Worm (Caenorhabditis elegans) whole organism, young adult: ENCODE data around the gene glb-6.

Source experiments
- B0019.2 ChIP-seq: fragments of 200-800 bp; sonication (Bioruptor generic); conservative IDR thresholded peaks from 2 replicates; pipeline ENCODE4 v1.3.6; 2022; ENCODE audit warnings: missing genetic modification reagents, missing genetic modification characterization, missing compliant biosample characterization
- C06A6.2 ChIP-seq: fragments of 200-800 bp; sonication (Bioruptor generic); conservative IDR thresholded peaks from 2 replicates; pipeline ENCODE4 v1.3.6; 2022; ENCODE audit warnings: missing genetic modification characterization, missing compliant biosample characterization
- C17E4.6 ChIP-seq: fragments of 200-800 bp; sonication (Bioruptor generic); IDR thresholded peaks from 2 replicates; pipeline ENCODE4 v1.3.6; 2022; ENCODE audit warnings: missing genetic modification reagents, missing genetic modification characterization, missing compliant biosample characterization
- D2030.7 ChIP-seq: fragments of 200-800 bp; sonication (Bioruptor generic); IDR thresholded peaks from 2 replicates; pipeline ENCODE4 v1.3.6; 2022; ENCODE audit warnings: missing genetic modification reagents, missing genetic modification characterization, missing compliant biosample characterization
- F10E7.11 ChIP-seq: sonication (generic microtip); optimal IDR thresholded peaks from 2 replicates; lab custom pipeline; 2017; ENCODE audit warnings: mild to moderate bottlenecking, missing genetic modification characterization, moderate library complexity, missing compliant biosample characterization
- F22D6.2 ChIP-seq: sonication (generic microtip); optimal IDR thresholded peaks from 2 replicates; lab custom pipeline; 2016; ENCODE audit warnings: mild to moderate bottlenecking, missing genetic modification characterization, missing compliant biosample characterization
- F33H1.4 ChIP-seq: fragments of 200-800 bp; sonication (Bioruptor generic); IDR thresholded peaks from 2 replicates; pipeline ENCODE4 v1.3.6; 2022; ENCODE audit warnings: missing genetic modification reagents, missing genetic modification characterization, missing compliant biosample characterization
- F39B2.1 ChIP-seq: fragments of 200-800 bp; sonication (Bioruptor generic); IDR thresholded peaks from 2 replicates; pipeline ENCODE4 v1.3.6; 2022; ENCODE audit warnings: missing genetic modification reagents, missing genetic modification characterization, missing compliant biosample characterization
- F49E8.2 ChIP-seq: sonication (generic microtip); optimal IDR thresholded peaks from 3 replicates; lab custom pipeline; 2017; ENCODE audit warnings: missing genetic modification characterization, mild to moderate bottlenecking, missing compliant biosample characterization, antibody characterized with exemption, moderate library complexity; ENCODE audit not compliant: insufficient read depth
- F55B11.4 ChIP-seq: sonication (generic microtip); optimal IDR thresholded peaks from 2 replicates; lab custom pipeline; 2016; ENCODE audit warnings: missing compliant biosample characterization, missing genetic modification characterization, borderline replicate concordance; ENCODE audit not compliant: insufficient read depth
- T26A5.8 ChIP-seq: sonication (generic microtip); optimal IDR thresholded peaks from 2 replicates; lab custom pipeline; 2016; ENCODE audit warnings: missing genetic modification characterization, missing compliant biosample characterization
- Y56A3A.18 ChIP-seq: fragments of 200-800 bp; sonication (Bioruptor generic); IDR thresholded peaks from 2 replicates; pipeline ENCODE4 v1.3.6; 2022; ENCODE audit warnings: missing genetic modification reagents, missing genetic modification characterization, missing compliant biosample characterization
- Y67H2A.10 ChIP-seq: fragments of 200-800 bp; sonication (Bioruptor generic); conservative IDR thresholded peaks from 2 replicates; pipeline ENCODE4 v1.3.6; 2022; ENCODE audit warnings: missing genetic modification reagents, missing genetic modification characterization, missing compliant biosample characterization
- Y95B8A.8 ChIP-seq: fragments of 200-800 bp; sonication (Bioruptor generic); IDR thresholded peaks from 2 replicates; pipeline ENCODE4 v1.3.6; 2022; ENCODE audit warnings: missing genetic modification reagents, missing genetic modification characterization, missing compliant biosample characterization
- aptf-2 ChIP-seq: fragments of 200-800 bp; sonication (Bioruptor generic); conservative IDR thresholded peaks from 2 replicates; pipeline ENCODE4 v1.3.6; 2022; ENCODE audit warnings: missing genetic modification reagents, missing genetic modification characterization, missing compliant biosample characterization
- athp-1 ChIP-seq: sonication (generic microtip); optimal IDR thresholded peaks from 2 replicates; lab custom pipeline; 2017; ENCODE audit warnings: mild to moderate bottlenecking, missing genetic modification characterization, missing compliant biosample characterization
- attf-3 ChIP-seq: fragments of 200-800 bp; sonication (Bioruptor generic); conservative IDR thresholded peaks from 2 replicates; pipeline ENCODE4 v1.3.6; 2022; ENCODE audit warnings: missing genetic modification reagents, missing genetic modification characterization, missing compliant biosample characterization
- bed-1 ChIP-seq: fragments of 200-800 bp; sonication (Bioruptor generic); IDR thresholded peaks from 2 replicates; pipeline ENCODE4 v1.3.6; 2022; ENCODE audit warnings: missing genetic modification reagents, missing genetic modification characterization, missing compliant biosample characterization
- ceh-79 ChIP-seq: sonication (generic microtip); optimal IDR thresholded peaks from 2 replicates; lab custom pipeline; 2017; ENCODE audit warnings: mild to moderate bottlenecking, missing genetic modification characterization, missing compliant biosample characterization
- die-1 ChIP-seq: sonication (generic microtip); optimal IDR thresholded peaks from 2 replicates; lab custom pipeline; 2016; ENCODE audit warnings: missing genotype, mild to moderate bottlenecking, missing genetic modification characterization, missing compliant biosample characterization
- dpff-1 ChIP-seq: sonication (generic microtip); optimal IDR thresholded peaks from 2 replicates; lab custom pipeline; 2017; ENCODE audit warnings: mild to moderate bottlenecking, missing genetic modification characterization, missing compliant biosample characterization
- dpl-1 ChIP-seq: fragments of 150-350 bp; optimal IDR thresholded peaks from 2 replicates; lab custom pipeline; 2014; ENCODE audit warnings: missing biosample characterization, missing genetic modification reagents, missing genetic modification characterization
- egl-44 ChIP-seq: fragments of 200-800 bp; sonication (Bioruptor generic); IDR thresholded peaks from 2 replicates; pipeline ENCODE4 v1.3.6; 2022; ENCODE audit warnings: missing genetic modification reagents, missing genetic modification characterization, missing compliant biosample characterization
- ekl-4 ChIP-seq: fragments of 200-800 bp; sonication (Bioruptor generic); IDR thresholded peaks from 2 replicates; pipeline ENCODE4 v1.3.6; 2022; ENCODE audit warnings: missing genetic modification reagents, missing genetic modification characterization, missing compliant biosample characterization
- hlh-26 ChIP-seq: fragments of 200-800 bp; sonication (Bioruptor generic); conservative IDR thresholded peaks from 2 replicates; pipeline ENCODE4 v1.3.6; 2022; ENCODE audit warnings: missing genetic modification reagents, missing genetic modification characterization, missing compliant biosample characterization
- hmg-1.2 ChIP-seq: fragments of 200-800 bp; sonication (Bioruptor generic); IDR thresholded peaks from 2 replicates; pipeline ENCODE4 v1.3.6; 2022; ENCODE audit warnings: missing genetic modification reagents, missing genetic modification characterization, missing compliant biosample characterization
- hrde-1 ChIP-seq: sonication (generic microtip); optimal IDR thresholded peaks from 2 replicates; lab custom pipeline; 2016; ENCODE audit warnings: missing genetic modification characterization, mild to moderate bottlenecking, missing compliant biosample characterization, moderate library complexity, missing genotype, missing genetic modification reagents, borderline replicate concordance
- lag-1 ChIP-seq: fragments of 200-800 bp; sonication (Bioruptor generic); IDR thresholded peaks from 2 replicates; pipeline ENCODE4 v1.3.6; 2022; ENCODE audit warnings: missing genetic modification reagents, missing genetic modification characterization, missing compliant biosample characterization
- lsl-1 ChIP-seq: fragments of 200-800 bp; sonication (Bioruptor generic); optimal IDR thresholded peaks from 2 replicates; lab custom pipeline; 2018; ENCODE audit warnings: mild to moderate bottlenecking, missing genetic modification characterization, moderate library complexity, missing compliant biosample characterization
- madf-3 ChIP-seq: fragments of 200-800 bp; sonication (Bioruptor generic); IDR thresholded peaks from 2 replicates; pipeline ENCODE4 v1.3.6; 2022; ENCODE audit warnings: missing genetic modification reagents, missing genetic modification characterization, missing compliant biosample characterization
- mel-28 ChIP-seq: sonication (generic microtip); optimal IDR thresholded peaks from 2 replicates; lab custom pipeline; 2016; ENCODE audit warnings: borderline replicate concordance, mild to moderate bottlenecking, missing genetic modification characterization, missing compliant biosample characterization
- mes-4 ChIP-seq: sonication (generic microtip); optimal IDR thresholded peaks from 2 replicates; lab custom pipeline; 2016; ENCODE audit warnings: missing genotype, missing genetic modification characterization, missing compliant biosample characterization
- mxl-1 ChIP-seq: sonication (generic microtip); optimal IDR thresholded peaks from 2 replicates; lab custom pipeline; 2016; ENCODE audit warnings: missing genetic modification characterization, missing compliant biosample characterization
- nhr-120 ChIP-seq: fragments of 200-800 bp; sonication (Bioruptor generic); IDR thresholded peaks from 2 replicates; pipeline ENCODE4 v1.3.6; 2022; ENCODE audit warnings: missing genetic modification characterization, missing compliant biosample characterization
- nhr-27 ChIP-seq: fragments of 200-800 bp; sonication (Bioruptor generic); optimal IDR thresholded peaks from 2 replicates; lab custom pipeline; 2018; ENCODE audit warnings: mild to moderate bottlenecking, missing genetic modification characterization, moderate library complexity, missing compliant biosample characterization
- nhr-80 ChIP-seq: sonication (generic microtip); optimal IDR thresholded peaks from 2 replicates; lab custom pipeline; 2016; ENCODE audit warnings: missing genetic modification characterization, missing compliant biosample characterization
- pbrm-1 ChIP-seq: fragments of 200-800 bp; sonication (Bioruptor generic); IDR thresholded peaks from 2 replicates; pipeline ENCODE4 v1.3.6; 2022; ENCODE audit warnings: missing genetic modification reagents, missing genetic modification characterization, missing compliant biosample characterization
- pha-4 ChIP-seq: fragments of 150-350 bp; sonication (generic microtip); optimal IDR thresholded peaks from 2 replicates; lab custom pipeline; 2014; ENCODE audit warnings: missing biosample characterization, missing genetic modification reagents, missing genetic modification characterization
- rcor-1 ChIP-seq: fragments of 200-800 bp; sonication (Bioruptor generic); IDR thresholded peaks from 2 replicates; pipeline ENCODE4 v1.3.6; 2022; ENCODE audit warnings: missing genetic modification reagents, missing genetic modification characterization, missing compliant biosample characterization
- sdz-38 ChIP-seq: sonication (generic microtip); optimal IDR thresholded peaks from 2 replicates; lab custom pipeline; 2016; ENCODE audit warnings: missing genotype, missing genetic modification characterization, missing compliant biosample characterization
- snpc-4 ChIP-seq, 5 experiments: fragments of 150-350 bp in 1 of 5; sonication (generic microtip) in 4 of 5; optimal IDR thresholded peaks; 2 replicates each; lab custom pipeline; 2014 to 2018; ENCODE audit warnings: missing genetic modification characterization in 5 of 5, missing biosample characterization in 3 of 5, antibody characterized with exemption in 2 of 5, mild to moderate bottlenecking in 2 of 5, missing compliant biosample characterization in 2 of 5, missing genotype in 2 of 5, moderate library complexity in 2 of 5, missing genetic modification reagents in 1 of 5
- sptf-2 ChIP-seq: fragments of 200-800 bp; sonication (Bioruptor generic); optimal IDR thresholded peaks from 2 replicates; lab custom pipeline; 2018; ENCODE audit warnings: mild to moderate bottlenecking, missing genetic modification characterization, missing compliant biosample characterization
- unc-130 ChIP-seq: sonication (generic microtip); optimal IDR thresholded peaks from 2 replicates; lab custom pipeline; 2016; ENCODE audit warnings: missing genetic modification reagents, missing genetic modification characterization, missing compliant biosample characterization
- zim-3 ChIP-seq: sonication (generic microtip); optimal IDR thresholded peaks from 2 replicates; lab custom pipeline; 2017; ENCODE audit warnings: mild to moderate bottlenecking, missing genetic modification characterization, moderate library complexity, missing compliant biosample characterization
- ztf-22 ChIP-seq: fragments of 200-800 bp; sonication (Bioruptor generic); optimal IDR thresholded peaks from 2 replicates; lab custom pipeline; 2018; ENCODE audit warnings: mild to moderate bottlenecking, missing genetic modification characterization, moderate library complexity, missing compliant biosample characterization
- ztf-25 ChIP-seq: fragments of 200-800 bp; sonication (Bioruptor generic); IDR thresholded peaks from 2 replicates; pipeline ENCODE4 v1.3.6; 2022; ENCODE audit warnings: missing genetic modification reagents, missing genetic modification characterization, missing compliant biosample characterization
- ztf-26 ChIP-seq: sonication (generic microtip); optimal IDR thresholded peaks from 2 replicates; lab custom pipeline; 2017; ENCODE audit warnings: missing genetic modification characterization, missing compliant biosample characterization
- ztf-3 ChIP-seq: fragments of 200-800 bp; sonication (Bioruptor generic); optimal IDR thresholded peaks from 2 replicates; lab custom pipeline; 2018; ENCODE audit warnings: mild to moderate bottlenecking, missing genetic modification characterization, missing compliant biosample characterization

glb-6 gene

ce11 chrV:5591887-5592286 lies 21.6 kb upstream of the glb-6 start:
- TF ChIP-seq Y67H2A.10 (GFP tag; lab: Robert Waterston, UW) (0 out of 2 replicates have a peak, but pooled peaks have one; percentile 9), sptf-2 (GFP tag; lab: Kevin White, UChicago) (no peak), lsl-1 (peak; percentile 53), ceh-79 (tag; lab: Kevin White, UChicago) (peak; percentile 16), mes-4 (tag; lab: Kevin White, UChicago) (peak; percentile 41), snpc-4 (GFP tag; optimal IDR thresholded peaks at IDR 0.05; lab: Kevin White, UChicago) (no peak), snpc-4 (tag; optimal IDR thresholded peaks at IDR 0.05; lab: Kevin White, UChicago) (peak in 2 of 4 experiments; percentile 13 to 34), ztf-3 (GFP tag; lab: Kevin White, UChicago) (no peak), unc-130 (GFP tag; lab: Kevin White, UChicago) (peak; percentile 13), C06A6.2 (GFP tag; lab: Robert Waterston, UW) (no peak), Y95B8A.8 (GFP tag; lab: Robert Waterston, UW) (peak; percentile 85), lag-1 (no peak), nhr-120 (GFP tag; lab: Robert Waterston, UW) (0 out of 2 replicates have a peak, but pooled peaks have one; percentile 54), F39B2.1 (peak; percentile 80), egl-44 (GFP tag; lab: Robert Waterston, UW) (no peak), T26A5.8 (tag; lab: Kevin White, UChicago) (peak; percentile 42), hlh-26 (no peak), dpff-1 (tag; lab: Kevin White, UChicago) (peak; percentile 28), mxl-1 (peak; percentile 75), pha-4 (tag; lab: Kevin White, UChicago) (no peak), die-1 (tag; lab: Kevin White, UChicago) (peak; percentile 70), ztf-22 (GFP tag; lab: Kevin White, UChicago) (no peak), nhr-27 (tag; lab: Kevin White, UChicago) (no peak), zim-3 (tag; lab: Kevin White, UChicago) (no peak), ztf-26 (tag; lab: Kevin White, UChicago) (no peak), F10E7.11 (tag; lab: Kevin White, UChicago) (peak; percentile 89), attf-3 (GFP tag; lab: Robert Waterston, UW) (no peak; the same call in 1 of the 2 replicates), athp-1 (tag; lab: Kevin White, UChicago) (peak; percentile 88), F22D6.2 (tag; lab: Kevin White, UChicago) (no peak), B0019.2 (GFP tag; lab: Robert Waterston, UW) (peak; percentile 59; the same call in 1 of the 2 replicates), nhr-80 (tag; lab: Kevin White, UChicago) (no peak), C17E4.6 (GFP tag; lab: Robert Waterston, UW) (peak; percentile 71), Y56A3A.18 (GFP tag; lab: Robert Waterston, UW) (no peak), F55B11.4 (tag; lab: Kevin White, UChicago) (no peak), F49E8.2 (peak; percentile 44), bed-1 (no peak), F33H1.4 (peak; percentile 9; the same call in 1 of the 2 replicates), rcor-1 (GFP tag; lab: Robert Waterston, UW) (peak; percentile 51), D2030.7 (GFP tag; lab: Robert Waterston, UW) (peak; percentile 79), dpl-1 (GFP tag; lab: Kevin White, UChicago) (no peak), mel-28 (tag; lab: Kevin White, UChicago) (no peak), ztf-25 (GFP tag; lab: Robert Waterston, UW) (peak; percentile 94), sdz-38 (tag; lab: Kevin White, UChicago) (no peak), ekl-4 (no peak), pbrm-1 (GFP tag; lab: Robert Waterston, UW) (peak; percentile 68), hmg-1.2 (GFP tag; lab: Robert Waterston, UW) (peak; percentile 21; the same call in 1 of the 2 replicates), aptf-2 (0 out of 2 replicates have a peak, but pooled peaks have one; percentile 10), madf-3 (GFP tag; lab: Robert Waterston, UW) (peak; percentile 83), hrde-1 (tag; lab: Kevin White, UChicago) (peak; percentile 62)
